Worm (Caenorhabditis elegans) whole organism, midembryonic: ENCODE results near the gene K12H6.7.

Source experiments
- cog-1 ChIP-seq: sonication (generic microtip); optimal IDR thresholded peaks from 2 replicates; lab custom pipeline; 2016; ENCODE audit warnings: missing genetic modification characterization, missing compliant biosample characterization
- flt-1 ChIP-seq: fragments of 200-800 bp; sonication (Bioruptor generic); IDR thresholded peaks from 2 replicates; pipeline ENCODE4 v1.3.6; 2022; ENCODE audit warnings: missing genetic modification characterization, missing compliant biosample characterization
- klf-2 ChIP-seq: fragments of 200-800 bp; sonication (Bioruptor generic); conservative IDR thresholded peaks from 2 replicates; pipeline ENCODE4 v1.3.6; 2022; ENCODE audit warnings: missing genetic modification reagents, missing genetic modification characterization, missing compliant biosample characterization
- med-1 ChIP-seq: sonication (generic microtip); optimal IDR thresholded peaks from 2 replicates; lab custom pipeline; 2017; ENCODE audit warnings: missing genetic modification characterization, mild to moderate bottlenecking, missing compliant biosample characterization, antibody characterized with exemption, missing genetic modification reagents; ENCODE audit not compliant: insufficient read depth
- ref-1 ChIP-seq: fragments of 200-800 bp; sonication (Bioruptor generic); conservative IDR thresholded peaks from 2 replicates; pipeline ENCODE4 v1.3.6; 2022; ENCODE audit warnings: missing genetic modification reagents, missing genetic modification characterization, missing compliant biosample characterization
- tab-1 ChIP-seq: fragments of 200-800 bp; sonication (Bioruptor generic); IDR thresholded peaks from 2 replicates; pipeline ENCODE4 v1.3.6; 2022; ENCODE audit warnings: missing genetic modification characterization, missing compliant biosample characterization

DNA sequence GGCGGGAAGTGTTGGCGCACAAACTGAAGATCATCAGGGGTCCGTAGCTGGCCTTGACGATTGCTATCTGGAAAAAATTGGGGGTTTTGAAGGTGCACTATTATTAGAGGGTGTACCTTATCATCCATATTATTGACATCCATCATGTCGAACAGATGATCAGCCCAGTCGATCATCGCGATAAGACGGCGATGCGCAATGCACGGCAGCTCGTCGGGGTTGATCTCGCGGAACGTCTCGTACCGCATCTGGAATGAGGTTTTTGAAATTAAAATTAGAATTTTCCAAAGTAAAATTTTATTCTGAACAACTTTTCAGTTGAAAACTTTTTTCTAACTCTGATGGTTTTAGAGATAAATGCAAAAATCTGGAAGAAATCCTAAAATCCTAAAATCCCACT lies 38.8 kb downstream of the K12H6.7 start:
- TF ChIP-seq cog-1 (tag; lab: Kevin White, UChicago) (no peak), flt-1 (no peak), med-1 (no peak), klf-2 (no peak), ref-1 (GFP tag; lab: Robert Waterston, UW) (no peak), tab-1 (GFP tag; lab: Robert Waterston, UW) (no peak)
